Fruit fly (Drosophila melanogaster): ENCODE measurements around the gene CG11279.

Gene CG11279

DNA sequence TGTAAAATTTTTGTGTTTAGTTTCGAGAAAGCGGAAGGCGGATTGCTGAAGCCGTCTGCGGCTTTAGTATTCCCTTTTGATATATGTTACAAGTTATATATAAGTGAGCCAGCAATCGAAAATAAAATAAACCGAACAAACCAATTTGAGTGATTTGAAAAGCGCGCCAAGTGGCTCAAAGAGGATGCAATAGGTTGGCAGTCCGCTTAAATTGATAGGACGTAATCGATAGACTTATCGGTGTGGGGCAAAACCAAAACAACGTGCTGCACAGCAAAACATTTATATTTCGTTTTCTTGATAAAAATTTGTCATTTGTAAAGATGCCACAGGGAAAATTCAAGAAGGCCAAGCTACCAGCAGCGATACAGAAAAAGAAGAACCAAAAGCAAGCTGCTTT lies at the start of gene CG11279:
Gene CG11279, plus strand, starts transcription at position 220 of the 400 bp plus-strand sequence.
- TF ChIP-seq CG1620 (GFP tag; optimal IDR thresholded peaks at IDR 0.05) (no peak), CG12768 (GFP tag; optimal IDR thresholded peaks at IDR 0.05) (no peak), cic (GFP tag; optimal IDR thresholded peaks at IDR 0.05) (no peak), Crg-1 (GFP tag; optimal IDR thresholded peaks at IDR 0.05) (no peak), pad (GFP tag; optimal IDR thresholded peaks at IDR 0.05) (no peak), bab1 (GFP tag; optimal IDR thresholded peaks at IDR 0.05) (peak; percentile 36), CG11617 (GFP tag; optimal IDR thresholded peaks at IDR 0.05) (no peak), cnc (optimal IDR thresholded peaks at IDR 0.05) (no peak), CG33017 (tag; optimal IDR thresholded peaks at IDR 0.05) (no peak), Mnt (GFP tag; optimal IDR thresholded peaks at IDR 0.05) (peak; percentile 26)

DNA sequence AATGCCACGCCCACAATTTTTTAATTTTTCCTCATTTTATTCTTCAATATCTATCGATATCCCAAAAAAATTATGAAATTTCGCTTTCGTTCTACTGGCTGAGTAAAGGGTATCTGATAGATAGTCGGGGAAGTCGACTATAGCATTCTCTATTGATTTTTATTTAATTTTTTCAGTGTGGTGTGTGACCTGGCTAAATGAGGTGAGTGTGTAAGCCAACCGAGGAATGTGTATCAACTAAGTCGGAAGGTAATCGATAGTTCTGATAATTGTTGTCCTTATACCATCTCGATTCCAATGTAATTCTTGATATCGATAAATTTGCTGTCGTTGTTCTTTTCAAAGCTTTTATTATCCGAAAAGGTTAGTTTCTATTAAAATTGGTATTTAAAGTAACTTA lies 40.3 kb upstream of the CG11279 start, which contains the start of gene CG11263:
Gene CG11263, plus strand, starts transcription at position 328 of the 400 bp plus-strand sequence.
- TF ChIP-seq bab1 (GFP tag; optimal IDR thresholded peaks at IDR 0.05) (no peak), CG7101 (tag; optimal IDR thresholded peaks at IDR 0.05) (peak; percentile 3)

DNA sequence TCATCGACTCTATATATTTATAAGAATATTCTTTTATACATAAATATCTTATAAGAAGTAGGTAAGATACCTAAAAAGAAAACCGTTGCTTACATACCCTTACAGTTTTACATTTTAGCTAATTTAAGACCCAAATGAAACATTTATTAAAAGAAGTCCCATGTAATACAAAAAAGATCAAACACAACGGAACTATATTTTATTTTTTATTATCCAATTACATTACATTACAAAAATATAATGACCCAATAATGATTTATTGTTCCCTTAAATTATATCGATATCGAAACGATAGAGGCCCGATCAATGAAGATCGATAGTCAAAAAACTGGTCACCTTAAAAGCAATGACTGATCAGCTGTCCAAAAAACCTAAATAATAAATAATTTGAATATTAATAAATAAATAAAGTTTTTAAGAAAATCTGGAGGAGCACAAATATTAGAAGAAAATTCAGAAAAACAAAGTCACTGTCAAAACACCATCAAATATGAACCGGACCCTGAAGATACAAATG lies 38.8 kb upstream of the CG11279 start:
- TF ChIP-seq Hr96 (GFP tag; optimal IDR thresholded peaks at IDR 0.05) (no peak), kay (GFP tag; ENCODE audit: borderline replicate concordance) (peak; percentile 55), CG33017 (tag; optimal IDR thresholded peaks at IDR 0.05) (no peak), bab1 (GFP tag; optimal IDR thresholded peaks at IDR 0.05) (peak; percentile 34), toe (GFP tag; optimal IDR thresholded peaks at IDR 0.05) (no peak), CG14711 (tag; optimal IDR thresholded peaks at IDR 0.05) (peak; percentile 40), CG5204 (GFP tag; optimal IDR thresholded peaks at IDR 0.05) (no peak)

DNA sequence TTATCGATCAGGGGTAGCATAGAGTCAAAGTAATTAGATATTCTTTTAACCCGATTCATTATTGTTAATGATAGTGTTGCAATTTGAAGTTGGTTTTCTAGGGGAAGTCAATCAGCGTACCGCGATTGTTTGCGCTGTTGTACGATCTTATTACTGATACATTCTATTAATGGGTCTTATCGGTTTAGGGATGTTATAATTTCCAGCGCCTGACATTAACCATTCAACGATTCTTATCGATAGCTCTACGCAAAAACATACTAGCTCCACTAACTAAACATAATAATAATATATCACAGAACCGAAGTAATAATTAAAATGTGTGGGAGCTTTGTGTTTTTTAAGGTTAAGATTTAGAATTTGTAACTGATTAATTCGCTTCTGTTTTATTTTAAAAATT lies 35.3 kb upstream of the CG11279 start, which contains the start of gene Cul6:
Gene Cul6, minus strand, starts transcription at position 175 of the 400 bp plus-strand sequence.
- TF ChIP-seq bab1 (GFP tag; optimal IDR thresholded peaks at IDR 0.05) = peak; percentile 8
- TF ChIP-seq kay (GFP tag; ENCODE audit: borderline replicate concordance) = peak; percentile 16
- no peak for TF ChIP-seq pad (GFP tag; optimal IDR thresholded peaks at IDR 0.05)
- TF ChIP-seq tj (GFP tag; optimal IDR thresholded peaks at IDR 0.05) = no peak
- TF ChIP-seq CG7101 (tag; optimal IDR thresholded peaks at IDR 0.05) = peak; percentile 11

DNA sequence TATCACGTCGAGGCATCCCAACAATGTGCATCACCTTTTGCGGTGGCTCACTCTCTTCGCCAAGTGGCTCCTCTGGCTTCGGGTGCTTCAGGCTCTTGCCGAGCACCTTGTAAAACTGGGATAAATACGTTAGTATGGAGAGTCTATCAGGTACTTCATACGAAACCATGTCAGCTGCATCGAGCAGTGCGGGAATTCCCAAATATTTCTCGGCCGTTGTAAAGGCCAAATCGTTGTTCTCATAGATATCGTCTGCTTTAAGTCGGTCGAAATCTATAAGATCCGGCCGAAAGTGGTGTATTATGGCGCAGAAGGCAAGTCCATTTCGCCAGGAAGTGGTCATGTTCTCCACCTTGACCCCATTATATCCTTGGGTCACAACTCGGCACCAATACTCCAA lies 32.1 kb upstream of the CG11279 start:
- TF ChIP-seq CG7101 (tag; optimal IDR thresholded peaks at IDR 0.05) (no peak), tj (GFP tag; optimal IDR thresholded peaks at IDR 0.05) (no peak), cic (GFP tag; optimal IDR thresholded peaks at IDR 0.05) (no peak), Hr96 (GFP tag; optimal IDR thresholded peaks at IDR 0.05) (no peak), Clk (GFP tag; optimal IDR thresholded peaks at IDR 0.05) (no peak), Mnt (GFP tag; optimal IDR thresholded peaks at IDR 0.05) (no peak), pad (GFP tag; optimal IDR thresholded peaks at IDR 0.05) (no peak), bab1 (GFP tag; optimal IDR thresholded peaks at IDR 0.05) (no peak), CG12768 (GFP tag; optimal IDR thresholded peaks at IDR 0.05) (no peak), toe (GFP tag; optimal IDR thresholded peaks at IDR 0.05) (no peak), CG7045 (GFP tag; optimal IDR thresholded peaks at IDR 0.05) (no peak), Crg-1 (GFP tag; optimal IDR thresholded peaks at IDR 0.05) (no peak), kay (GFP tag; ENCODE audit: borderline replicate concordance) (no peak), CG14711 (tag; optimal IDR thresholded peaks at IDR 0.05) (no peak), CG33017 (tag; optimal IDR thresholded peaks at IDR 0.05) (no peak), CG11617 (GFP tag; optimal IDR thresholded peaks at IDR 0.05) (no peak), CG5204 (GFP tag; optimal IDR thresholded peaks at IDR 0.05) (no peak)

DNA sequence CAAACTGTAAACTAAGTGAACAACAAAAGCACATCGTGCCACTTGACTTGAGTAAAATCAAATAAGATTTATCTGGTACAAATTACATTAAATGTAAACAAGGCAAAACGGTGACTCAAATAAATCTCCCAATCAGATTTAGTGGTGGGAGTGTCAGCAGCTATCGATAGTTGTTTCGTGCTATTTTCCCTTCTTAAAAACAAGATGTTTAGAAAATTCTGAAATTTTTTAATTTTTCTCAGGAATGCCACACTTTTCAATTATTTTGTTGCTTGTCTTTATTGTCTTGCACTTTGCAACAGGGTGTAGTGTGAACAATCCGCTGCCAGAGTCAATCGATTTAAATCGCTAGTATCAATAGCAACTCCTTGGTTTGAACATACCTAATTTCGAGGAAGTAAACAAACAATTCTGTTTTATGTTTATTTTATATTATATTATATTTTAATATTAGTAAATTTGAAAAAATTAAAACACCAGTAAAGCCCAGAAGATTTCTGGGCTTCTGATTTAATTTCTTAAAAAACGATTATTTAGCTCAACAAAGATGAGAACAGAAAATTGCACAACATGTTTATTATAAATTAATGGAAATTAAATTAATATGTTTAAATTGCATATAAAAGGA lies 31.5 kb upstream of the CG11279 start, which contains the start of gene MICAL-like:
Gene MICAL-like, minus strand, starts transcription at position 138 of the 628 bp plus-strand sequence.
- TF ChIP-seq Hr96 (GFP tag; optimal IDR thresholded peaks at IDR 0.05) (peak; percentile 58), CG1620 (GFP tag; optimal IDR thresholded peaks at IDR 0.05) (no peak), toe (GFP tag; optimal IDR thresholded peaks at IDR 0.05) (peak; percentile 53), kay (GFP tag; ENCODE audit: borderline replicate concordance) (peak; percentile 94), Crg-1 (GFP tag; optimal IDR thresholded peaks at IDR 0.05) (peak; percentile 24)

DNA sequence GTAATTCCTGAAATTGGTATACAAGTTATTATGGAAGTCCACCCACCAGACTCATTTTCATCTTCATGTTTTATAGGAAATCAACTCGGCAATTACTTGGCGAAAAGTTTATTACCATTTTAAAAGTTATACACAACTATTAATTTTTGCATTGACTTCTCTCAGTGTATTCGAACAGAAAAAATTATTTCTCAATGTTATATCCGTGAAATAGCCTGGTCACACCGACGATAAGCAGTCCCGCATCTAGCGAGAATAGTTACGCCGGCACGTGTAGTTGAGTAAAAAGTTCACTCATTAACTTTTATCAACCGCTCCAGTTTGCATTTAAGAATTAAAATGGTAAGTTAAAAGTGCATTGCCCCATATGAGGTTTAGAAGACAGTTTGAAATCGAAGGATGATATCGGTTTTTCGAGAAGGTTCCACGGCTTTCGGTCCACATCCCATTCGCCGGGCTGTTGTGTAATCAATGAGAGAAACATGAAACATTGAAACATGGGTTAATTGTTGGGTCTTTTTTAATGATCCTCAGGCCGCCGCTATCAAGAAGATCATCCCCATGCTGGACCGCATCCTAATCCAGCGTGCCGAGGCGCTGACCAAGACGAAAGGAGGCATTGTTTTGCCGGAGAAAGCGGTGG lies 30.8 kb upstream of the CG11279 start, which contains the start of gene CG11267:
Gene CG11267, plus strand, starts transcription at position 228 of the 643 bp plus-strand sequence.
- no peak for TF ChIP-seq CG5204 (GFP tag; optimal IDR thresholded peaks at IDR 0.05)
- TF ChIP-seq CG7101 (tag; optimal IDR thresholded peaks at IDR 0.05) = peak; percentile 72
- TF ChIP-seq Clk (GFP tag; optimal IDR thresholded peaks at IDR 0.05) = peak; percentile 51
- peak; percentile 88 for TF ChIP-seq toe (GFP tag; optimal IDR thresholded peaks at IDR 0.05)
- peak; percentile 79 for TF ChIP-seq CG14711 (tag; optimal IDR thresholded peaks at IDR 0.05)
- TF ChIP-seq Crg-1 (GFP tag; optimal IDR thresholded peaks at IDR 0.05) = no peak
- TF ChIP-seq CG33017 (tag; optimal IDR thresholded peaks at IDR 0.05) = peak; percentile 61
- peak; percentile 21 for TF ChIP-seq tj (GFP tag; optimal IDR thresholded peaks at IDR 0.05)
- peak; percentile 55 for TF ChIP-seq cic (GFP tag; optimal IDR thresholded peaks at IDR 0.05)
- TF ChIP-seq pad (GFP tag; optimal IDR thresholded peaks at IDR 0.05) = peak; percentile 68
- peak; percentile 87 for TF ChIP-seq CG7045 (GFP tag; optimal IDR thresholded peaks at IDR 0.05)
- TF ChIP-seq kay (GFP tag; ENCODE audit: borderline replicate concordance) = no peak
- peak; percentile 2 for TF ChIP-seq ovo (GFP tag; optimal IDR thresholded peaks at IDR 0.05)
- TF ChIP-seq cnc (optimal IDR thresholded peaks at IDR 0.05) = no peak
- peak; percentile 58 for TF ChIP-seq CG11617 (GFP tag; optimal IDR thresholded peaks at IDR 0.05)
- TF ChIP-seq CG12768 (GFP tag; optimal IDR thresholded peaks at IDR 0.05) = peak; percentile 83
- TF ChIP-seq Mnt (GFP tag; optimal IDR thresholded peaks at IDR 0.05) = peak; percentile 95
- TF ChIP-seq CG1620 (GFP tag; optimal IDR thresholded peaks at IDR 0.05) = peak; percentile 69
- TF ChIP-seq bab1 (GFP tag; optimal IDR thresholded peaks at IDR 0.05) = peak; percentile 72
- TF ChIP-seq Hr96 (GFP tag; optimal IDR thresholded peaks at IDR 0.05) = peak; percentile 51

Measured in whole organism, adult.